Worm (Caenorhabditis elegans) whole organism, L1 larva: ENCODE measurements around the gene lido-14.

ENCODE experiments used
- blmp-1 ChIP-seq: fragments of 150-350 bp; optimal IDR thresholded peaks from 2 replicates; lab custom pipeline; 2014; ENCODE audit warnings: missing biosample characterization, missing genetic modification characterization
- ces-1 ChIP-seq: fragments of 150-350 bp; optimal IDR thresholded peaks from 2 replicates; lab custom pipeline; 2014; ENCODE audit warnings: missing biosample characterization, missing genetic modification reagents, missing genetic modification characterization
- ets-5 ChIP-seq: fragments of 200-800 bp; sonication (Bioruptor generic); IDR thresholded peaks from 2 replicates; pipeline ENCODE4 v1.3.6; 2022; ENCODE audit warnings: missing genetic modification characterization, missing compliant biosample characterization
- fkh-4 ChIP-seq: sonication (generic microtip); optimal IDR thresholded peaks from 2 replicates; lab custom pipeline; 2016; ENCODE audit warnings: missing compliant biosample characterization, missing genetic modification characterization, borderline replicate concordance
- fos-1 ChIP-seq: fragments of 150-350 bp; optimal IDR thresholded peaks from 2 replicates; lab custom pipeline; 2014; ENCODE audit warnings: missing biosample characterization, missing genetic modification characterization
- grh-1 ChIP-seq: fragments of 200-800 bp; sonication (Bioruptor generic); IDR thresholded peaks from 2 replicates; pipeline ENCODE4 v1.3.6; 2022; ENCODE audit warnings: missing genetic modification reagents, missing genetic modification characterization, missing compliant biosample characterization
- hlh-17 ChIP-seq: fragments of 200-800 bp; sonication (Bioruptor generic); optimal IDR thresholded peaks from 2 replicates; lab custom pipeline; 2018; ENCODE audit warnings: missing genetic modification characterization, mild to moderate bottlenecking, missing compliant biosample characterization, moderate library complexity, borderline replicate concordance
- jun-1 ChIP-seq: fragments of 150-350 bp; optimal IDR thresholded peaks from 2 replicates; lab custom pipeline; 2014; ENCODE audit warnings: missing biosample characterization, missing genetic modification reagents, missing genetic modification characterization
- lin-39 ChIP-seq: fragments of 150-350 bp; optimal IDR thresholded peaks from 2 replicates; lab custom pipeline; 2014; ENCODE audit warnings: missing biosample characterization, missing genetic modification reagents, missing genetic modification characterization
- nhr-90 ChIP-seq: sonication (generic microtip); optimal IDR thresholded peaks from 2 replicates; lab custom pipeline; 2016; ENCODE audit warnings: mild to moderate bottlenecking, missing genetic modification characterization, missing compliant biosample characterization; ENCODE audit not compliant: poor library complexity
- skn-1 ChIP-seq: fragments of 150-350 bp; optimal IDR thresholded peaks from 2 replicates; lab custom pipeline; 2014; ENCODE audit warnings: missing biosample characterization, missing genetic modification characterization
- snpc-4 ChIP-seq: fragments of 150-350 bp; optimal IDR thresholded peaks from 2 replicates; lab custom pipeline; 2014; ENCODE audit warnings: missing biosample characterization, missing genetic modification characterization
- zag-1 ChIP-seq: fragments of 150-350 bp; optimal IDR thresholded peaks from 2 replicates; lab custom pipeline; 2014; ENCODE audit warnings: missing biosample characterization, missing genetic modification characterization

DNA sequence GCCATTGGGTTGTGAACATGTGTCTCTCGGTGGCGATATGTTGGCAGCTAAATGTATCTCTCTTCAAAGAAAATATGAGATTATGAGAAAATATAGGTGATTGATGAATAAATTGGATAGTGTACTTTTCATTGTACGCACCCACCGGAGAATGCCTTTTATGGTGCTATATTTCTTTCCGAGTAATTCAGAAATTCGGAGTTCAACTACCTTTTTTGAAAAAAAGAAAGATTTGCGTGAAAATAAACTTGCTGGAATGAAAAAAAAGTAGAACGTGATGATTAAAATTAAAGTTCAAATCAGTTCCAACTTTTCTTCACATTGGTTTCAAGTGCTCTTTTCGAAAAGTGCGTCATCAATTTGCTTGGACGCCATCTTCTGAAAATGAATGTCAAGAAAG is 44.6 kb downstream of the lido-14 start, which contains the start of gene nep-8:
- TF ChIP-seq grh-1 (no peak), hlh-17 (GFP tag; lab: Kevin White, UChicago) (no peak), ces-1 (GFP tag; lab: Kevin White, UChicago) (no peak), lin-39 (tag; lab: Kevin White, UChicago) (no peak), zag-1 (tag; lab: Kevin White, UChicago) (no peak), ets-5 (GFP tag; lab: Robert Waterston, UW) (no peak), fos-1 (tag; lab: Kevin White, UChicago) (no peak), snpc-4 (tag; lab: Kevin White, UChicago) (no peak), nhr-90 (tag; lab: Kevin White, UChicago) (no peak), blmp-1 (tag; lab: Kevin White, UChicago) (no peak), jun-1 (tag; lab: Kevin White, UChicago) (no peak), fkh-4 (tag; lab: Kevin White, UChicago) (no peak), skn-1 (tag; lab: Kevin White, UChicago) (no peak)
